Worm (Caenorhabditis elegans) whole organism, L1 larva: ENCODE results near the gene R04B5.7.

ENCODE experiments used
- C16A3.4 ChIP-seq: fragments of 150-350 bp; optimal IDR thresholded peaks from 2 replicates; lab custom pipeline; 2014; ENCODE audit warnings: missing biosample characterization, missing genetic modification characterization
- C34B4.2 ChIP-seq: sonication (generic microtip); optimal IDR thresholded peaks from 2 replicates; lab custom pipeline; 2017; ENCODE audit warnings: mild to moderate bottlenecking, missing genetic modification characterization, missing compliant biosample characterization
- Y116A8C.19 ChIP-seq: sonication (generic microtip); optimal IDR thresholded peaks from 2 replicates; lab custom pipeline; 2016; ENCODE audit warnings: missing compliant biosample characterization, missing genetic modification characterization, borderline replicate concordance
- ama-1 ChIP-seq: fragments of 150-350 bp; optimal IDR thresholded peaks from 2 replicates; lab custom pipeline; 2014
- blmp-1 ChIP-seq: fragments of 150-350 bp; optimal IDR thresholded peaks from 2 replicates; lab custom pipeline; 2014; ENCODE audit warnings: missing biosample characterization, missing genetic modification characterization
- ceh-63 ChIP-seq: fragments of 200-800 bp; sonication (Bioruptor generic); optimal IDR thresholded peaks from 2 replicates; lab custom pipeline; 2018; ENCODE audit warnings: mild to moderate bottlenecking, missing genetic modification characterization, missing compliant biosample characterization
- ceh-8 ChIP-seq: fragments of 200-800 bp; sonication (Bioruptor generic); optimal IDR thresholded peaks from 2 replicates; lab custom pipeline; 2018; ENCODE audit warnings: mild to moderate bottlenecking, missing genetic modification characterization, moderate library complexity, missing compliant biosample characterization
- ceh-82 ChIP-seq, 3 experiments: fragments of 150-350 bp in 1 of 3; sonication (generic microtip) in 2 of 3; optimal IDR thresholded peaks; 2 replicates each; lab custom pipeline; 2014 to 2017; ENCODE audit warnings: missing biosample characterization in 3 of 3, missing genetic modification characterization in 3 of 3
- ceh-90 ChIP-seq: sonication (generic microtip); optimal IDR thresholded peaks from 2 replicates; lab custom pipeline; 2016; ENCODE audit warnings: missing genetic modification characterization, missing compliant biosample characterization
- efl-1 ChIP-seq, 4 experiments: fragments of 150-350 bp; optimal IDR thresholded peaks in 3 of 4; peaks in 1 of 4; 1 replicate in 1 of 4; 2 replicates in 3 of 4; lab custom pipeline; 2014; ENCODE audit warnings: missing biosample characterization in 2 of 4, missing genetic modification characterization in 2 of 4, missing genetic modification reagents in 2 of 4
- efl-3 ChIP-seq: fragments of 200-800 bp; sonication (Bioruptor generic); optimal IDR thresholded peaks from 2 replicates; lab custom pipeline; 2018; ENCODE audit warnings: mild to moderate bottlenecking, missing genetic modification characterization, missing compliant biosample characterization
- fkh-4 ChIP-seq: sonication (generic microtip); optimal IDR thresholded peaks from 2 replicates; lab custom pipeline; 2016; ENCODE audit warnings: missing compliant biosample characterization, missing genetic modification characterization, borderline replicate concordance
- fkh-8 ChIP-seq: sonication (generic microtip); optimal IDR thresholded peaks from 2 replicates; lab custom pipeline; 2016; ENCODE audit warnings: mild to moderate bottlenecking, missing genetic modification characterization, missing compliant biosample characterization
- fos-1 ChIP-seq: fragments of 150-350 bp; optimal IDR thresholded peaks from 2 replicates; lab custom pipeline; 2014; ENCODE audit warnings: missing biosample characterization, missing genetic modification characterization
- isw-1 ChIP-seq: fragments of 200-800 bp; sonication (Bioruptor generic); IDR thresholded peaks from 2 replicates; pipeline ENCODE4 v1.3.6; 2022; ENCODE audit warnings: missing genetic modification characterization, missing compliant biosample characterization
- lin-14 ChIP-seq: fragments of 200-800 bp; sonication (Bioruptor generic); optimal IDR thresholded peaks from 2 replicates; lab custom pipeline; 2018; ENCODE audit warnings: mild to moderate bottlenecking, missing genetic modification characterization, moderate library complexity, missing compliant biosample characterization
- lin-15B ChIP-seq: fragments of 150-350 bp; sonication (generic microtip); optimal IDR thresholded peaks from 3 replicates; lab custom pipeline; 2014; ENCODE audit warnings: missing biosample characterization, missing genetic modification characterization
- lin-35 ChIP-seq, 2 experiments: fragments of 150-350 bp; optimal IDR thresholded peaks; 2 replicates each; lab custom pipeline; 2014; ENCODE audit warnings: missing biosample characterization in 2 of 2, missing genetic modification characterization in 2 of 2, missing genetic modification reagents in 2 of 2
- lin-39 ChIP-seq: fragments of 150-350 bp; optimal IDR thresholded peaks from 2 replicates; lab custom pipeline; 2014; ENCODE audit warnings: missing biosample characterization, missing genetic modification reagents, missing genetic modification characterization
- lir-3 ChIP-seq: sonication (generic microtip); optimal IDR thresholded peaks from 2 replicates; lab custom pipeline; 2016; ENCODE audit warnings: mild to moderate bottlenecking, missing genetic modification characterization, moderate library complexity, missing compliant biosample characterization; ENCODE audit not compliant: poor library complexity
- lsy-2 ChIP-seq, 2 experiments: fragments of 150-350 bp; optimal IDR thresholded peaks; 2 replicates each; lab custom pipeline; 2014; ENCODE audit warnings: missing biosample characterization in 2 of 2, missing genetic modification characterization in 2 of 2
- mdl-1 ChIP-seq, 2 experiments: fragments of 150-350 bp; optimal IDR thresholded peaks; 2 replicates each; lab custom pipeline; 2014 to 2017; ENCODE audit warnings: missing biosample characterization in 2 of 2, missing genetic modification characterization in 2 of 2, inconsistent platforms in 1 of 2
- mef-2 ChIP-seq: fragments of 150-350 bp; optimal IDR thresholded peaks from 2 replicates; lab custom pipeline; 2014; ENCODE audit warnings: missing biosample characterization, missing genetic modification characterization
- nhr-12 ChIP-seq: sonication (generic microtip); optimal IDR thresholded peaks from 2 replicates; lab custom pipeline; 2017; ENCODE audit warnings: missing biosample characterization, missing genetic modification characterization
- nhr-19 ChIP-seq: fragments of 200-800 bp; sonication (Bioruptor generic); conservative IDR thresholded peaks from 2 replicates; pipeline ENCODE4 v1.3.6; 2022; ENCODE audit warnings: missing genetic modification characterization, missing compliant biosample characterization
- nhr-20 ChIP-seq: sonication (generic microtip); optimal IDR thresholded peaks from 2 replicates; lab custom pipeline; 2016; ENCODE audit warnings: mild to moderate bottlenecking, missing genetic modification characterization, missing compliant biosample characterization
- nhr-28 ChIP-seq: fragments of 150-350 bp; optimal IDR thresholded peaks from 2 replicates; lab custom pipeline; 2014; ENCODE audit warnings: missing biosample characterization, missing genetic modification characterization
- nhr-77 ChIP-seq: fragments of 150-350 bp; optimal IDR thresholded peaks from 2 replicates; lab custom pipeline; 2014; ENCODE audit warnings: missing biosample characterization, missing genetic modification characterization
- nhr-90 ChIP-seq: sonication (generic microtip); optimal IDR thresholded peaks from 2 replicates; lab custom pipeline; 2016; ENCODE audit warnings: mild to moderate bottlenecking, missing genetic modification characterization, missing compliant biosample characterization; ENCODE audit not compliant: poor library complexity
- pag-3 ChIP-seq: sonication (generic microtip); optimal IDR thresholded peaks from 2 replicates; lab custom pipeline; 2017; ENCODE audit warnings: missing genetic modification characterization, mild to moderate bottlenecking, missing compliant biosample characterization, antibody characterized with exemption, borderline replicate concordance; ENCODE audit not compliant: insufficient read depth
- pax-3 ChIP-seq: fragments of 200-800 bp; sonication (Bioruptor generic); optimal IDR thresholded peaks from 2 replicates; lab custom pipeline; 2018; ENCODE audit warnings: mild to moderate bottlenecking, missing genetic modification characterization, moderate library complexity, missing compliant biosample characterization
- rnt-1 ChIP-seq: sonication (generic microtip); optimal IDR thresholded peaks from 2 replicates; lab custom pipeline; 2016; ENCODE audit warnings: mild to moderate bottlenecking, missing genetic modification characterization, moderate library complexity, missing compliant biosample characterization
- skn-1 ChIP-seq: fragments of 150-350 bp; optimal IDR thresholded peaks from 2 replicates; lab custom pipeline; 2014; ENCODE audit warnings: missing biosample characterization, missing genetic modification characterization
- snpc-4 ChIP-seq: fragments of 150-350 bp; optimal IDR thresholded peaks from 2 replicates; lab custom pipeline; 2014; ENCODE audit warnings: missing biosample characterization, missing genetic modification characterization
- snu-23 ChIP-seq: sonication (generic microtip); optimal IDR thresholded peaks from 2 replicates; lab custom pipeline; 2016; ENCODE audit warnings: missing genetic modification characterization, missing compliant biosample characterization
- sptf-1 ChIP-seq: fragments of 150-350 bp; optimal IDR thresholded peaks from 2 replicates; lab custom pipeline; 2014; ENCODE audit warnings: missing biosample characterization, missing genetic modification characterization
- unc-130 ChIP-seq: fragments of 150-350 bp; optimal IDR thresholded peaks from 2 replicates; lab custom pipeline; 2017; ENCODE audit warnings: missing biosample characterization, missing genetic modification characterization, inconsistent platforms
- unc-62 ChIP-seq: fragments of 150-350 bp; optimal IDR thresholded peaks from 2 replicates; lab custom pipeline; 2014; ENCODE audit warnings: missing biosample characterization, missing genetic modification reagents, missing genetic modification characterization
- vab-15 ChIP-seq: sonication (generic microtip); optimal IDR thresholded peaks from 2 replicates; lab custom pipeline; 2017; ENCODE audit warnings: missing genotype, mild to moderate bottlenecking, missing genetic modification characterization, missing compliant biosample characterization
- xbp-1 ChIP-seq: sonication (generic microtip); optimal IDR thresholded peaks from 2 replicates; lab custom pipeline; 2016; ENCODE audit warnings: missing genetic modification characterization, missing compliant biosample characterization
- zip-4 ChIP-seq: fragments of 200-800 bp; sonication (Bioruptor generic); optimal IDR thresholded peaks from 2 replicates; lab custom pipeline; 2018; ENCODE audit warnings: mild to moderate bottlenecking, missing genetic modification characterization, moderate library complexity, missing compliant biosample characterization
- ztf-4 ChIP-seq: fragments of 150-350 bp; optimal IDR thresholded peaks from 2 replicates; lab custom pipeline; 2014; ENCODE audit warnings: missing biosample characterization, missing genetic modification characterization

The R04B5.7 gene

DNA sequence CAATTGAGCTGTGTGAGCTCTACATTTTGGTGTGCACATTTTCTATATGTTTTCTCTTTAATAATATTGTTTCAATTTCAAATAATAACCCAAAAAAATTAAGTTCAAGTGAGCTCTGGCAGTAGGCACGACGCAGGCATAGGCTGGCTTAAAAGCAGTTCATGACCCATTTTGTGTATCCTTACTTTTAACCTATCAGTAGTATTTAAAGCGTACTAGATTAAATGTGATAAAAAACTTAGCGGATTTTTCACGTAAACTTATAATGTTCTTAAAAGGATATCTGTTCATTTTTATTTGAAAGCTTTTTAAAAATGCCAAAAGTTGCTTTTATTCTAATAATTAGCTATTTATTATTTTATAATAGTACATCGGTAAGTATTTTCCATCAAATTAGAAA lies 33.0 kb upstream of the R04B5.7 start, which contains the start of gene C08B6.6:
Gene C08B6.6 (plus strand): TSS at position 301 of the 400 bp plus-strand sequence.
- TF ChIP-seq sptf-1 (tag; lab: Kevin White, UChicago) (no peak), lin-14 (GFP tag; lab: Kevin White, UChicago) (no peak), ceh-63 (no peak), C16A3.4 (no peak), ama-1 (no peak), C34B4.2 (no peak), rnt-1 (no peak), lsy-2 (tag; optimal IDR thresholded peaks at IDR 0.05; lab: Kevin White, UChicago) (no peak), fkh-8 (no peak), lir-3 (tag; lab: Kevin White, UChicago) (no peak), pag-3 (no peak), nhr-19 (no peak), isw-1 (no peak), ceh-90 (tag; lab: Kevin White, UChicago) (no peak), unc-62 (no peak), nhr-77 (tag; lab: Kevin White, UChicago) (no peak), blmp-1 (tag; lab: Kevin White, UChicago) (no peak), skn-1 (tag; lab: Kevin White, UChicago) (no peak), nhr-90 (no peak)

DNA sequence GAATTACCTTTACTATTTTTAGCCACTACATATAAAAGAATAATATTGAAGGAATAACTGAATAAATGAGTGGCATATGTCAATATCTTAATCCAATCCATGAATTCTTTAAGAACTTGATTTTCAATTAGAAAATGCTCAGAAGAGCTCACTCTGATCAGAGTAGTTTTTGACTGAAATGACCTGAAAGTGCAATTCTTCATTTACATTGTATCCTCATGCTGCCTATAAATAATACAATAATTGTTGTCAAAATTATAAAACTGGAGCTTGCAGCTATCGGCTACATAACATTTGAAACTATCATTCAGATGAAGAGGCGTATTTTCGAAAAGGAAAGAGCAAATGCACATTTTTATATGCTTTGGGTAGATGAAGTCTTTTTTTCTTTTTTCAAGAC lies 32.3 kb upstream of the R04B5.7 start, which contains the start of gene srxa-19:
Gene srxa-19 (minus strand): TSS at position 101 of the 400 bp plus-strand sequence.
- no peak for TF ChIP-seq ceh-82 (tag; optimal IDR thresholded peaks at IDR 0.05; lab: Kevin White, UChicago)
- TF ChIP-seq nhr-28, result no peak
- TF ChIP-seq efl-3 (GFP tag; lab: Kevin White, UChicago), result no peak
- no peak for TF ChIP-seq ceh-8 (GFP tag; lab: Kevin White, UChicago)
- no peak for TF ChIP-seq ztf-4
- TF ChIP-seq xbp-1, result no peak
- no peak for TF ChIP-seq nhr-77 (tag; lab: Kevin White, UChicago)

DNA sequence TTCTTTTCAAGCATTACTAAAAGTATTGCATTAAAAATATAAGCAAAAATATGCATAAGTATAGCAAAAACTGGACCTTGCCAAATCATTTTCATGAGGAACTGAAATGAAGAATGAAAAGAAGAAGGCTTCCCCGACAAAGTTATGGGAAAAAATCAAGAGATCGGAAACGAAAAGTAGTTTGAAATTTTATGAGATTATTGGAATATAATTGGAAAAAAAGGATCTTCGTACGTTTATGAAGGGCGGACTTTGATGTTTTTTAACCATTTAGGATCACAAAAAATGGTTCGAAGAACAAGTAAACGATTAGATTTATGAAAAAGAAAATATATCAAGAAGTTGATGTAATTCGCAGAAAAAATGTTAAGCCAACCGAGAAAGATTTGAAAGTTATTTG lies 30.5 kb upstream of the R04B5.7 start, which contains the start of gene srxa-18:
Gene srxa-18 (minus strand): TSS at position 100 of the 400 bp plus-strand sequence.
- TF ChIP-seq ztf-4 (no peak), blmp-1 (tag; lab: Kevin White, UChicago) (no peak), efl-1 (optimal IDR thresholded peaks at IDR 0.05; lab: Kevin White, UChicago) (no peak), efl-1 (GFP tag; optimal IDR thresholded peaks at IDR 0.05 in 1 of 2; lab: Kevin White, UChicago) (peak in 1 of 2 experiments; percentile 90), unc-130 (no peak), snpc-4 (tag; lab: Kevin White, UChicago) (no peak), fkh-4 (tag; lab: Kevin White, UChicago) (no peak), ceh-90 (tag; lab: Kevin White, UChicago) (no peak), lir-3 (tag; lab: Kevin White, UChicago) (no peak)

DNA sequence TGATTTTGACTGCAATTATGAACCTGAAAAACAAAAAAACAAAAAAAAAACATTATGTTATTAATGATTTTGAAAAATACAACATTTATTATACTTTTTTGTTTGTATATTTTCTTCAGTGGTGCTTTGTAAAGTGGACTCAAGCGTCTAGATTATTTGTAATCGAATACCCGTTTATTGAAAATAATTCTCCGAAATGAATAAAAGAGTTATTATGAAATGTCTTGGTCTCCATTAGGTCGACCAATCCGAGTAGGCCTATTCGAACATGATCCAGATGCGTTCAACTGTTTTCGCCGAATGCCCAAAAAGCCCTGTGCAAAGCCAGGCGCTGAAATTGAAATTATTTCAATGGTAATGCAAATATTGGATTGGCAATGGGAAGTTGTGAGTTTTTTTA lies 27.1 kb upstream of the R04B5.7 start, which contains the start of gene C08B6.5:
Gene C08B6.5 (plus strand): TSS at position 301 of the 400 bp plus-strand sequence.
- TF ChIP-seq mef-2 (tag; lab: Kevin White, UChicago) (no peak), nhr-12 (tag; lab: Kevin White, UChicago) (no peak)
- TF ChIP-seq, all 84 proteins: peak for 0

DNA sequence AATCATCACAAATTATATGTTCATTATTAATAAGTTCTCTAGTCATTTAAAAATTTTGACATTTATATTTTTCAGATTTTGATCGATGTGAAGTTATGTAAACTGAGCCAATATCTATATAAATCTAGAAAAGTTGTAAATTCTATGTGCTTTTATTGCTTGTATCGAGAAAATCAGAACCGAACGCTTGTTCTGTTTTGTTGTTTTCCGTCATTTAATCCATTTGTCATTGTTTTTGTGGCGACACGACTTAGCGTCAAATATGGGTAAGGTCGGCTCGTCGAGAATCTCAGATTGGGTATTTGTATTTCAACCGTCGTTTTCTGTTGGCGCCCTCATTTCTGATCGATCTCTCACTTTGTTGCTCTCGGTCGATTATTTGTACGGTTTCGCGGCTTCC lies 24.0 kb upstream of the R04B5.7 start, which contains the start of gene cht-5:
Gene cht-5 (plus strand): TSS at position 301 of the 400 bp plus-strand sequence.
- TF ChIP-seq mdl-1 (tag; optimal IDR thresholded peaks at IDR 0.05; lab: Kevin White, UChicago) (no peak), lin-14 (GFP tag; lab: Kevin White, UChicago) (no peak)

DNA sequence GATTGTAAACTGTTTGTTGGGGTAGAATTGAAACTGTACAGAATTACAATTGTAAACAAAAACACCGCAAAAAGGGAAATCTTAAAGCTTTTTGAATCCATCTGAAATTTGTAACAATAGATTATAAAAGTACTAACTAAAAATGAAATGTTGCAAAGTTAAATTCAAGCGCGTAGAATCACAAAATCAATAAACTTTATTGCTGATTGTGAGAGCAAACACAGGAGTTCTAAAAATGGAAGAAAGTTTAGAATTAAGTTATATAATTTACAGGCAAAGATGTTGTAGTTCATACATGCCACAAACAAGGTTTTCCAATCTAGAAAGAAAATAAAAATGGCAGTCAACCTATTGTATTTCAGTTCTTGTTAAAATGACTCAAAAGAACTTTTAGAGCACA lies 21.8 kb upstream of the R04B5.7 start, which contains the start of gene C08B6.3:
Gene C08B6.3 (minus strand): TSS at position 101 of the 400 bp plus-strand sequence.
- TF ChIP-seq vab-15 (tag; lab: Kevin White, UChicago) (no peak), zip-4 (no peak), mdl-1 (tag; optimal IDR thresholded peaks at IDR 0.05; lab: Kevin White, UChicago) (no peak), efl-3 (GFP tag; lab: Kevin White, UChicago) (no peak), fos-1 (tag; lab: Kevin White, UChicago) (no peak), nhr-90 (no peak), ceh-8 (GFP tag; lab: Kevin White, UChicago) (no peak), lin-39 (no peak), blmp-1 (tag; lab: Kevin White, UChicago) (no peak), pax-3 (tag; lab: Kevin White, UChicago) (no peak), Y116A8C.19 (tag; lab: Kevin White, UChicago) (no peak), nhr-20 (tag; lab: Kevin White, UChicago) (no peak), mef-2 (tag; lab: Kevin White, UChicago) (no peak), lin-35 (GFP tag; optimal IDR thresholded peaks at IDR 0.05; lab: Kevin White, UChicago) (no peak), efl-1 (optimal IDR thresholded peaks at IDR 0.05; lab: Kevin White, UChicago) (no peak), efl-1 (GFP tag; optimal IDR thresholded peaks at IDR 0.05 in 1 of 2; lab: Kevin White, UChicago) (no peak), nhr-77 (tag; lab: Kevin White, UChicago) (no peak), lin-15B (tag; lab: Kevin White, UChicago) (no peak), snu-23 (GFP tag; lab: Kevin White, UChicago) (no peak)
